Fruit fly (Drosophila melanogaster) S2 (cell line): ENCODE measurements around the gene CG10628.

Experiments used
- CG8478 ChIP-seq: fragments of >200 bp; optimal IDR thresholded peaks from 2 replicates; lab custom pipeline; 2018
- CTCF ChIP-seq, 2 experiments: fragments of >200 bp; optimal IDR thresholded peaks; 2 replicates each; lab custom pipeline; 2018

Gene CG10628

DNA sequence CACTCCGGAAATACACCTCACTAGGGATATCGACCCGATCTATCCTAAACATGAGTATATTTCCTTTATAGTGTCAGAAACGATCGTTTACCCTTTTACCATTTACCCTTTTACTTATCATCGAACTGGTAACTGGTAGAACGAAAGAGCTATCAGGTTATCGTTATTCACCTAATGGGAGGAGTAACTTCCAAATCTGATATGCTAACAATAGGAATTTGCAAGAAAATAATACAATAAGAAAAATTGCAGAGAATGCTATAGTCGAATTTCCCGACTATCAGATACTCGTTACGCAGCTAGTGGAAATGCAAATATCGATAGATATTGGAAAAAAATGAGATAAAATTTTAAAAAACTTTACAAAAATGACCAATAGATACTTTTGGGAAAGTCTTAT, 15.9 kb upstream of the CG10628 start:
- TF ChIP-seq CTCF (optimal IDR thresholded peaks at IDR 0.05; lab: Kevin White, UChicago) (no peak), CG8478 (no peak)

DNA sequence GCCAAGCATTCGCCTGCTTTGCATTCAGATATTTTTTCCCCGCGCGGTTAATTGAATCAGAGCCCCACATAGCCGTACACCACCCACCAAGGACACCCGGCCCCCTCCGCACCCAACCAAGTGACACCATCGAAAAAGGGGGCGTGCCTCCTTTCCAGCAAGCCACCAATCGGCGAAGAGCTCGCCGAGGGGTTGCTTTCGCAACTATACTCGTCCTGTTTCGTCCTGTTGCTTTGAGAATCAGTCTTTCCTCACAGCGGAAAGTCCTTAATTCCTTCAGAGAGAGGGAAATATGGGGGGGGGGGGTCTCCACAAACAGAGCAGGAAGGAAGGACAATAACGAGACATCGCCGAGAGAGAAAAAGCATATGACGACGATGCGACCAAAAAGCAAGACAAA, 11.3 kb upstream of the CG10628 start:
- TF ChIP-seq CG8478 (no peak), CTCF (optimal IDR thresholded peaks at IDR 0.05; lab: Kevin White, UChicago) (no peak)

- TF ChIP-seq CTCF (optimal IDR thresholded peaks at IDR 0.05; lab: Kevin White, UChicago) (no peak), CG8478 (no peak)
Observed at dm6 chr2L:19768967-19769366, 10.6 kb upstream of the CG10628 start, which contains the start of gene bsh. Gene bsh (minus strand): TSS chr2L:19769067.

DNA sequence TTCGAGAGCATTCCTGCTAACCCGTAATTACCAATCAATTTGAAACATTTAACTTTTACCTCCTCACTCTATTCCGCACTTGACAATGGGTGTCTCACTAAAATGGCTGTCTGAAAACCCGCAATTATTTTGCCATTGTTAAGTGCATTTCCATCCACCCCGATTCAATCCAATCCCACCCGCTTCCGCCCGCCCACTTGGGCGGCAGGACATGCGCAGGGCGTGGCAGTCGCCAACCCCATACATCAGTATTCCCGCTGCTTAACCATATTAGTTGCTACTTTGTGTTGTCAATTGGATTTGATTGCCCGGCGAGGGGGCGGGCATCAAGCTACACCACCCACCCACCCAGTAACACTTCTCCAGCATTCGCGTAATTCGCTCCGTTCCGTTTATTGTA, 7.0 kb upstream of the CG10628 start:
- no peak for TF ChIP-seq CTCF (optimal IDR thresholded peaks at IDR 0.05; lab: Kevin White, UChicago)
- no peak for TF ChIP-seq CG8478

DNA sequence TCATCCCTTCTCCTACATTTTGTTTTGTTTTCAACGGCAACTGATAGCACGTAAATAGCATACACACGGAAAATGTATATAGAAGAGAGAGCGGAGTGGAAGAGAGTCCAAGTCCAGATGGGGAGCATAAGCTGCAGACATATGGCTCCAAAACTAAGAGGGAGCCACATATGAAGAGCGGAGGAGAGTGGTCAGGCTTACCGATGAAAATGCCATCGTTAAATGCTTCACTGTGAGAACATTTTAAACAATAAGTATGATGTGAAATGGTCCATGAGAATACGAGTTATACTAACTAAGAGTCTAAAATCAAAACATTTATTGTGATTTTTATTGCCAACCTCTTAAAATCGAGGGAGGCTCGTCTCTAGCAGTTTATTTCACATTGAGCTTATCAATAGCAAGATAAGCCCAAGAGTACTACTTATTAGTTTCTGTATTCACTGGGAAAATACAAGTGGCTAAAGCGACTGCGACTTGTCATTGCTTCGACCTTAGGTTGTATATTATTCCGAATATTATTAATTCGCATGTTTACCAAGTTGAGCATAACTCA, 6.2 kb upstream of the CG10628 start:
- TF ChIP-seq CTCF (optimal IDR thresholded peaks at IDR 0.05; lab: Kevin White, UChicago), result no peak
- TF ChIP-seq CG8478, result no peak

DNA sequence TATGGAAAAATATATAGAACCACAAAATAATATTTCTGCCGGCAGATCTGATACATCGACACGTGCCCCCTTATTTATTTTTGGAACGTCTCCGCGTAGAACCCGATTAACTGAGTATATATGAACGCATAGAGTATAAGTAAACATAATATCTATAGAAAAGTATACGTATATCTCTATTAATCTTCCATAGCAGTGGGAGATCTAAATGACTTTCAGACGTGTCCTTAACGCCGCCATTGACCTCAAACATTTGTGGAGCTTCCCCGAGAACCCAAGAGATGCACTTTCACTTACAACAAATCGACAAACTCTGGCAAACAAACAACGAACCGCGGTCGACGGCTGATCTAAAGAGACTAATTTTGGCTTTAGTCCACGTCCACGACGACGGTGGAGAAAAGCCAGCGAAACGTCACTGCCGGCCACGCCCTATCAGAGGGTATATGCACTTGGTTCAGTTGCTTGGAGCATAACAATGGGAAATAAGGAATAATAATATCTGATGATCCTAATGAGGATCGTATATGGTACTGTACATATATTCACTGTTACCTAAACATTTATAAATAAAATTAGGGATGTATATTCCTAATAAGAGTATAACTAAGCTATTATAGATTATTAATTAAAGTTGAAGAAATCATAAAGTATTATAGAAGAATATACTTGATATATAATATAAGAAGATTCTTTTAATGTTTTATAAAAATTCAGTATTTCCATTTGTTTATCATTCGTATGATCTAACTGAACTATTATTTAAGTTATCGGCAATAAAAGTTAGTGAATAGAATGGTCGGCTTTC, 5.6 kb upstream of the CG10628 start, which contains the start of gene fbp:
Gene fbp (minus strand): TSS at position 364 of the 808 bp plus-strand sequence.
- TF ChIP-seq CTCF (optimal IDR thresholded peaks at IDR 0.05; lab: Kevin White, UChicago) (no peak), CG8478 (no peak)

DNA sequence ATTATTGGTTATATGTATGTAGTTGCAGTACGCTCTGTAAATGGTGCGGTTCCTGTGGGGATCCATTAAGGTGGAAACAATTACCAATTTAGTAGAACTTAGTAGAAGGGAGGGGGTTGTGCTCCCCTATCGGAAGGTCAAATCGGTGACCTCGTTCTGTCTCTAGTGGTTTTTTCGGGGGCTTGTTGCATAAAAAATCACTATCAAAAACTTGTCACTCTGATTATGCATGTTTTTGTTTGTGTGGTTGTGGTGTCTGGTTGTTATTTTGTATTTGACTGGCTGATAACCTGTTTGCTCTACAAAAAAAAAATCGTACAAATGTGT, 5.0 kb upstream of the CG10628 start:
- TF ChIP-seq CG8478 (no peak), CTCF (optimal IDR thresholded peaks at IDR 0.05; lab: Kevin White, UChicago) (no peak)

- TF ChIP-seq CTCF (optimal IDR thresholded peaks at IDR 0.05; lab: Kevin White, UChicago), result no peak
- no peak for TF ChIP-seq CG8478
Observed at dm6 chr2L:19756716-19757115, 1.7 kb downstream of the CG10628 start, which contains the start of gene CG10631. Gene CG10631 (minus strand): TSS chr2L:19756904.

dm6 chr2L:19756040-19756439, 2.4 kb downstream of the CG10628 start:
- no peak for TF ChIP-seq CG8478
- no peak for TF ChIP-seq CTCF (optimal IDR thresholded peaks at IDR 0.05; lab: Kevin White, UChicago)

dm6 chr2L:19755015-19755414, 3.4 kb downstream of the CG10628 start:
- TF ChIP-seq CTCF (optimal IDR thresholded peaks at IDR 0.05; lab: Kevin White, UChicago) (no peak), CG8478 (no peak)

dm6 chr2L:19750571-19750970, 7.8 kb downstream of the CG10628 start:
- no peak for TF ChIP-seq CG8478
- no peak for TF ChIP-seq CTCF (optimal IDR thresholded peaks at IDR 0.05; lab: Kevin White, UChicago)

DNA sequence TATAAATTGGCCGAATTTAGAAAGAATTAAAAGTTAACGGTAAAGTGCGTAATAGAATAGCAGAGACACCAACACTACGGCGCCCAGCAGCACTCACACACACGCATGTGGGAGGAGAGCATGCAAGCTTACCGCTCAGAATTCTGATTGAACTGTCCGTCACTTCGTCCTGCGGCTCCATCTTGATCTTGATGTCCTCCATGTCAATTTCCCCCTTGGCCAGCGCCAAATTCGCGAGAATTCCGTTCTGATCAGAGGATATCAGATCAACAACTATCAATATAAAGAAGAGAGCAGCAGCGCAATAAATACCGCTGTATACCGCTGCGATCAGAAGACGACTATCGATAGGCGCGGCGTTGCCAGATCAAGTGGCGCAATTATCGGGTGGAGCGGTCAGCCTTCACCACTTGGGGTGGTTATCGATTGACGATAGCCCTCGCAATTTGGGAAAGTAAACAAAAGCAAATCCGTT, 22.7 kb downstream of the CG10628 start, which contains the start of the genes CG10462 and Nf-YB:
Gene CG10462 (minus strand): TSS at position 346 of the 475 bp plus-strand sequence.
Gene Nf-YB (plus strand): TSS at position 410 of the 475 bp plus-strand sequence.
- TF ChIP-seq CG8478 (no peak), CTCF (optimal IDR thresholded peaks at IDR 0.05; lab: Kevin White, UChicago) (peak; percentile 46 to 50)

- TF ChIP-seq CG8478, result no peak
- no peak for TF ChIP-seq CTCF (optimal IDR thresholded peaks at IDR 0.05; lab: Kevin White, UChicago)
Observed at dm6 chr2L:19722517-19722916, 35.9 kb downstream of the CG10628 start.
